Fruit fly (Drosophila melanogaster) whole organism, embryonic: ENCODE measurements around the gene CAH6.
A peak's percentile ranks its signal among the peaks of the same experiment; 100 is the strongest.

Experiments
- BtbVII ChIP-seq: fragments of 200-800 bp; sonication (Bioruptor generic); optimal IDR thresholded peaks from 3 replicates; lab custom pipeline; 2017; ENCODE audit warnings: missing biosample characterization, mild to moderate bottlenecking, missing genetic modification characterization
- CG10209 ChIP-seq: fragments of 200-800 bp; sonication (Bioruptor generic); optimal IDR thresholded peaks from 3 replicates; lab custom pipeline; 2017; ENCODE audit warnings: missing biosample characterization, mild to moderate bottlenecking, missing genetic modification characterization, missing genetic modification reagents
- CG10543 ChIP-seq: fragments of 200-800 bp; sonication (Bioruptor generic); optimal IDR thresholded peaks from 3 replicates; lab custom pipeline; 2017; ENCODE audit warnings: missing biosample characterization, mild to moderate bottlenecking, missing genetic modification characterization, moderate library complexity
- CG12659 ChIP-seq: fragments of 200-800 bp; sonication (Bioruptor generic); optimal IDR thresholded peaks from 3 replicates; lab custom pipeline; 2017; ENCODE audit warnings: mild to moderate bottlenecking, missing biosample characterization, missing genetic modification reagents, missing genetic modification characterization
- CG13287 ChIP-seq: fragments of 200-800 bp; sonication (Bioruptor generic); IDR thresholded peaks from 2 replicates; pipeline ENCODE4 v1.3.6; 2022; ENCODE audit warnings: missing biosample characterization, missing genetic modification characterization; ENCODE audit not compliant: partially characterized antibody
- CG15514 ChIP-seq: fragments of 200-800 bp; sonication (Bioruptor generic); optimal IDR thresholded peaks from 3 replicates; lab custom pipeline; 2017; ENCODE audit warnings: missing biosample characterization, missing genetic modification characterization, mild to moderate bottlenecking, moderate library complexity, missing genetic modification reagents
- CG16813 ChIP-seq: fragments of 200-800 bp; sonication (Bioruptor generic); IDR thresholded peaks from 3 replicates; pipeline ENCODE4 v1.3.6; 2022; ENCODE audit warnings: missing biosample characterization, missing genetic modification characterization; ENCODE audit not compliant: partially characterized antibody
- CG17385 ChIP-seq: fragments of 200-800 bp; sonication (Bioruptor generic); optimal IDR thresholded peaks from 3 replicates; lab custom pipeline; 2018; ENCODE audit warnings: missing biosample characterization, mild to moderate bottlenecking, missing genetic modification characterization
- CG17912 ChIP-seq: fragments of 200-800 bp; sonication (Bioruptor generic); optimal IDR thresholded peaks from 2 replicates; lab custom pipeline; 2018; ENCODE audit warnings: missing biosample characterization, mild to moderate bottlenecking, missing genetic modification characterization
- CG18599 ChIP-seq: fragments of 200-800 bp; sonication (Bioruptor generic); optimal IDR thresholded peaks from 3 replicates; lab custom pipeline; 2017; ENCODE audit warnings: missing biosample characterization, missing genetic modification characterization, mild to moderate bottlenecking, moderate library complexity, missing genetic modification reagents
- CG30403 ChIP-seq: fragments of 200-800 bp; sonication (Bioruptor generic); optimal IDR thresholded peaks from 3 replicates; lab custom pipeline; 2016; ENCODE audit warnings: missing biosample characterization, missing genetic modification characterization
- CG32767 ChIP-seq: fragments of 200-800 bp; sonication (Bioruptor generic); IDR thresholded peaks from 2 replicates; pipeline ENCODE4 v1.3.6; 2022; ENCODE audit warnings: missing biosample characterization, missing genetic modification characterization
- CG32772 ChIP-seq: fragments of 200-800 bp; sonication (Bioruptor generic); IDR thresholded peaks from 2 replicates; pipeline ENCODE4 v1.3.6; 2022; ENCODE audit warnings: missing biosample characterization, missing genetic modification characterization
- CG3726 ChIP-seq: fragments of 200-800 bp; sonication (Bioruptor generic); IDR thresholded peaks from 3 replicates; pipeline ENCODE4, ENCODE4 v1.3.6; 2022; ENCODE audit warnings: missing biosample characterization, missing genetic modification characterization
- CG6272 ChIP-seq: fragments of 200-800 bp; sonication (Bioruptor generic); IDR thresholded peaks from 2 replicates; pipeline ENCODE4 v1.3.6; 2022; ENCODE audit warnings: missing biosample characterization, missing genetic modification characterization
- CG7372 ChIP-seq: fragments of 200-800 bp; sonication (Bioruptor generic); IDR thresholded peaks from 2 replicates; pipeline ENCODE4 v1.3.6; 2022; ENCODE audit warnings: missing biosample characterization, missing genetic modification characterization
- CG7928 ChIP-seq: fragments of 200-800 bp; sonication (Bioruptor generic); optimal IDR thresholded peaks from 2 replicates; lab custom pipeline; 2017; ENCODE audit warnings: missing biosample characterization, mild to moderate bottlenecking, missing genetic modification characterization
- CG9215 ChIP-seq: fragments of 200-800 bp; sonication (Bioruptor generic); IDR thresholded peaks from 2 replicates; pipeline ENCODE4 v1.3.6; 2022; ENCODE audit warnings: missing biosample characterization, missing genetic modification characterization
- CG9437 ChIP-seq: fragments of 200-800 bp; sonication (Bioruptor generic); optimal IDR thresholded peaks from 2 replicates; lab custom pipeline; 2018; ENCODE audit warnings: missing biosample characterization, mild to moderate bottlenecking, missing genetic modification characterization
- D ChIP-seq, 2 experiments: fragments of 200-800 bp in 1 of 2; fragments of >200 bp in 1 of 2; sonication (Bioruptor generic) in 1 of 2; optimal IDR thresholded peaks; 2 replicates in 1 of 2; 3 replicates in 1 of 2; lab custom pipeline; 2017; ENCODE audit warnings: mild to moderate bottlenecking in 1 of 2, missing biosample characterization in 1 of 2, missing genetic modification characterization in 1 of 2, missing genetic modification reagents in 1 of 2
- Fer2 ChIP-seq: fragments of 200-800 bp; sonication (Bioruptor generic); optimal IDR thresholded peaks from 2 replicates; lab custom pipeline; 2018; ENCODE audit warnings: missing biosample characterization, mild to moderate bottlenecking, missing genetic modification characterization, moderate library complexity
- HHEX ChIP-seq: fragments of 200-800 bp; sonication (Bioruptor generic); optimal IDR thresholded peaks from 3 replicates; lab custom pipeline; 2017; ENCODE audit warnings: missing biosample characterization, mild to moderate bottlenecking, missing genetic modification characterization, missing genetic modification reagents
- Hr3 ChIP-seq: fragments of 200-800 bp; sonication (Bioruptor generic); optimal IDR thresholded peaks from 3 replicates; lab custom pipeline; 2016; ENCODE audit warnings: missing biosample characterization, missing genetic modification characterization
- Hr51 ChIP-seq, 2 experiments: fragments of 200-800 bp; sonication (Bioruptor generic); optimal IDR thresholded peaks; 2 replicates in 1 of 2; 3 replicates in 1 of 2; lab custom pipeline; 2016 to 2018; ENCODE audit warnings: missing biosample characterization in 2 of 2, missing genetic modification characterization in 2 of 2, mild to moderate bottlenecking in 1 of 2, moderate library complexity in 1 of 2
- Hsf ChIP-seq: fragments of 200-800 bp; sonication (Bioruptor generic); optimal IDR thresholded peaks from 3 replicates; lab custom pipeline; 2016; ENCODE audit warnings: missing biosample characterization, missing genetic modification characterization
- MBD-R2 ChIP-seq: fragments of 200-800 bp; sonication (Bioruptor generic); IDR thresholded peaks from 2 replicates; pipeline ENCODE4 v1.3.6; 2022; ENCODE audit warnings: missing biosample characterization, missing genetic modification characterization
- Med ChIP-seq: fragments of 200-800 bp; sonication (Bioruptor generic); peaks from one replicate; lab custom pipeline; 2016; ENCODE audit warnings: missing biosample characterization, missing genetic modification characterization, mild to moderate bottlenecking, inconsistent platforms, moderate library complexity
- Myb ChIP-seq: fragments of 200-800 bp; sonication (Bioruptor generic); optimal IDR thresholded peaks from 2 replicates; lab custom pipeline; 2016; ENCODE audit warnings: missing biosample characterization, missing genetic modification characterization
- Optix ChIP-seq: fragments of 200-800 bp; sonication (Bioruptor generic); IDR thresholded peaks from 3 replicates; pipeline ENCODE4 v1.3.6; 2022; ENCODE audit warnings: missing biosample characterization, missing genetic modification characterization
- Six4 ChIP-seq: fragments of 200-800 bp; sonication (Bioruptor generic); optimal IDR thresholded peaks from 2 replicates; lab custom pipeline; 2016; ENCODE audit warnings: missing biosample characterization, missing genetic modification characterization
- amos ChIP-seq: fragments of 200-800 bp; sonication (Bioruptor generic); IDR thresholded peaks from 2 replicates; pipeline ENCODE4 v1.3.6; 2022; ENCODE audit warnings: missing biosample characterization, missing genetic modification characterization; ENCODE audit not compliant: partially characterized antibody
- ase ChIP-seq: fragments of 200-800 bp; sonication (Bioruptor generic); IDR thresholded peaks from 3 replicates; pipeline ENCODE4 v1.3.6; 2022; ENCODE audit warnings: missing biosample characterization, missing genetic modification characterization
- ems ChIP-seq: fragments of 200-800 bp; sonication (Bioruptor generic); optimal IDR thresholded peaks from 3 replicates; lab custom pipeline; 2016; ENCODE audit warnings: missing biosample characterization, missing genetic modification characterization
- en ChIP-seq: fragments of 200-800 bp; sonication (Bioruptor generic); optimal IDR thresholded peaks from 2 replicates; lab custom pipeline; 2016; ENCODE audit warnings: missing biosample characterization, missing genetic modification characterization
- exex ChIP-seq: fragments of 200-800 bp; sonication (Bioruptor generic); optimal IDR thresholded peaks from 4 replicates; lab custom pipeline; 2018; ENCODE audit warnings: missing biosample characterization, mild to moderate bottlenecking, missing genetic modification characterization, moderate library complexity
- fd64A ChIP-seq: fragments of 200-800 bp; sonication (Bioruptor generic); optimal IDR thresholded peaks from 3 replicates; lab custom pipeline; 2018; ENCODE audit warnings: missing biosample characterization, mild to moderate bottlenecking, missing genetic modification characterization
- ftz-f1 ChIP-seq: fragments of 200-800 bp; sonication (Bioruptor generic); optimal IDR thresholded peaks from 2 replicates; lab custom pipeline; 2016; ENCODE audit warnings: missing biosample characterization, missing genetic modification characterization
- gcm ChIP-seq: fragments of 200-800 bp; sonication (Bioruptor generic); optimal IDR thresholded peaks from 2 replicates; lab custom pipeline; 2019; ENCODE audit warnings: missing biosample characterization, mild to moderate bottlenecking, missing genetic modification characterization, moderate library complexity
- knrl ChIP-seq: fragments of 200-800 bp; sonication (Bioruptor generic); IDR thresholded peaks from 3 replicates; pipeline ENCODE4 v1.3.6; 2022; ENCODE audit warnings: missing biosample characterization, missing genetic modification characterization; ENCODE audit not compliant: partially characterized antibody
- nmo ChIP-seq: fragments of 200-800 bp; sonication (Bioruptor generic); optimal IDR thresholded peaks from 2 replicates; lab custom pipeline; 2018; ENCODE audit warnings: missing biosample characterization, mild to moderate bottlenecking, missing genetic modification characterization, moderate library complexity
- nom ChIP-seq: fragments of 200-800 bp; sonication (Bioruptor generic); optimal IDR thresholded peaks from 2 replicates; lab custom pipeline; 2017; ENCODE audit warnings: missing biosample characterization, missing genetic modification characterization, mild to moderate bottlenecking, moderate library complexity, missing genetic modification reagents
- pfk ChIP-seq: fragments of 200-800 bp; sonication (Bioruptor generic); optimal IDR thresholded peaks from 2 replicates; lab custom pipeline; 2018; ENCODE audit warnings: missing biosample characterization, mild to moderate bottlenecking, missing genetic modification characterization, moderate library complexity
- pnt ChIP-seq: fragments of 200-800 bp; sonication (Bioruptor generic); optimal IDR thresholded peaks from 3 replicates; lab custom pipeline; 2016; ENCODE audit warnings: missing biosample characterization, missing genetic modification characterization
- pzg ChIP-seq: fragments of 200-800 bp; sonication (Bioruptor generic); optimal IDR thresholded peaks from 3 replicates; lab custom pipeline; 2018; ENCODE audit warnings: missing biosample characterization, mild to moderate bottlenecking, missing genetic modification characterization, moderate library complexity
- row ChIP-seq: fragments of 200-800 bp; sonication (Bioruptor generic); IDR thresholded peaks from 3 replicates; pipeline ENCODE4 v1.3.6; 2022; ENCODE audit warnings: missing biosample characterization, missing genetic modification characterization
- sc ChIP-seq, 3 experiments: fragments of >200 bp in 2 of 3; fragments of 200-800 bp in 1 of 3; sonication (Bioruptor generic) in 1 of 3; optimal IDR thresholded peaks; 2 replicates in 2 of 3; 3 replicates in 1 of 3; lab custom pipeline; 2017; ENCODE audit warnings: mild to moderate bottlenecking in 1 of 3, missing biosample characterization in 1 of 3, missing genetic modification characterization in 1 of 3, missing genetic modification reagents in 1 of 3
- unc-4 ChIP-seq: fragments of 200-800 bp; sonication (Bioruptor generic); IDR thresholded peaks from 2 replicates; pipeline ENCODE4 v1.3.6; 2022; ENCODE audit warnings: missing biosample characterization, missing genetic modification characterization; ENCODE audit not compliant: partially characterized antibody
- unpg ChIP-seq: fragments of 200-800 bp; sonication (Bioruptor generic); optimal IDR thresholded peaks from 3 replicates; lab custom pipeline; 2018; ENCODE audit warnings: missing biosample characterization, mild to moderate bottlenecking, missing genetic modification characterization, moderate library complexity
- wdn ChIP-seq: fragments of 200-800 bp; sonication (Bioruptor generic); IDR thresholded peaks from 2 replicates; pipeline ENCODE4 v1.3.6; 2022; ENCODE audit warnings: missing biosample characterization, missing genetic modification characterization

CAH6 gene

dm6 chr3R:31254808-31255207 lies 2.6 kb upstream of the CAH6 start, which contains the start of the genes CG1750 and spn-F (continued):
- no peak for TF ChIP-seq ems (GFP tag; lab: Kevin White, UChicago)
- TF ChIP-seq Myb (GFP tag; lab: Kevin White, UChicago), result no peak
- no peak for TF ChIP-seq Hsf (GFP tag; lab: Kevin White, UChicago)
- no peak for TF ChIP-seq Hr51 (GFP tag; optimal IDR thresholded peaks at IDR 0.05; lab: Kevin White, UChicago)
- TF ChIP-seq CG10209, result no peak
- peak; percentile 58 for TF ChIP-seq Med
- TF ChIP-seq CG17385 (GFP tag; lab: Kevin White, UChicago), result no peak
- TF ChIP-seq CG17912, result no peak
- peak; percentile 30 for TF ChIP-seq CG12659 (GFP tag; lab: Kevin White, UChicago)
- no peak for TF ChIP-seq gcm (GFP tag; lab: Kevin White, UChicago)
- TF ChIP-seq MBD-R2, result peak; percentile 82
- TF ChIP-seq CG15514 (GFP tag; lab: Kevin White, UChicago), result peak; percentile 23
- TF ChIP-seq fd64A (GFP tag; lab: Kevin White, UChicago), result no peak
- no peak for TF ChIP-seq CG30403 (GFP tag; lab: Kevin White, UChicago)
- TF ChIP-seq CG6272 (GFP tag; lab: Robert Waterston, UW), result no peak
- peak; percentile 82 for TF ChIP-seq CG13287 (GFP tag; lab: Robert Waterston, UW)
- no peak for TF ChIP-seq pfk (GFP tag; lab: Kevin White, UChicago)
- TF ChIP-seq CG32772, result no peak
- TF ChIP-seq pnt, result no peak
- TF ChIP-seq knrl, result peak; percentile 71; the same call in 2 of the 3 replicates
- peak; percentile 56 for TF ChIP-seq amos (GFP tag; lab: Robert Waterston, UW)
- no peak for TF ChIP-seq CG18599 (GFP tag; lab: Kevin White, UChicago)
- TF ChIP-seq Optix, result no peak
- TF ChIP-seq nom (GFP tag; lab: Kevin White, UChicago), result no peak
- no peak for TF ChIP-seq D (optimal IDR thresholded peaks at IDR 0.05; lab: Kevin White, UChicago)
- no peak for TF ChIP-seq D (GFP tag; optimal IDR thresholded peaks at IDR 0.05; lab: Kevin White, UChicago)
- no peak for TF ChIP-seq CG10543
- no peak for TF ChIP-seq CG7372
- TF ChIP-seq unpg (GFP tag; lab: Kevin White, UChicago), result no peak
- no peak for TF ChIP-seq Fer2 (tag; lab: Kevin White, UChicago)
- TF ChIP-seq HHEX (GFP tag; lab: Kevin White, UChicago), result no peak
- no peak for TF ChIP-seq ftz-f1 (GFP tag; lab: Kevin White, UChicago)
- peak; percentile 32 for TF ChIP-seq nmo
- TF ChIP-seq BtbVII (GFP tag; lab: Kevin White, UChicago), result no peak
- no peak for TF ChIP-seq wdn (GFP tag; lab: Robert Waterston, UW)
- TF ChIP-seq Hr3 (GFP tag; lab: Kevin White, UChicago), result no peak
- no peak for TF ChIP-seq CG3726 (GFP tag; lab: Robert Waterston, UW)
- TF ChIP-seq CG32767 (GFP tag; lab: Robert Waterston, UW), result no peak
- peak; percentile 61 for TF ChIP-seq pzg (GFP tag; lab: Kevin White, UChicago)
- TF ChIP-seq Six4 (GFP tag; lab: Kevin White, UChicago), result no peak
- no peak for TF ChIP-seq exex (tag; lab: Kevin White, UChicago)
- TF ChIP-seq unc-4 (GFP tag; lab: Robert Waterston, UW), result peak; percentile 74
- peak; percentile 75 for TF ChIP-seq row (GFP tag; lab: Robert Waterston, UW)
- no peak for TF ChIP-seq CG9215
- no peak for TF ChIP-seq CG7928 (GFP tag; lab: Kevin White, UChicago)
- peak; percentile 99 for TF ChIP-seq CG9437
- TF ChIP-seq CG16813 (GFP tag; lab: Robert Waterston, UW), result peak; percentile 59
- TF ChIP-seq ase (GFP tag; lab: Robert Waterston, UW), result no peak
- TF ChIP-seq en (GFP tag; lab: Kevin White, UChicago), result no peak
- no peak for TF ChIP-seq sc (optimal IDR thresholded peaks at IDR 0.05; lab: Kevin White, UChicago)
- TF ChIP-seq sc (GFP tag; optimal IDR thresholded peaks at IDR 0.05; lab: Kevin White, UChicago), result no peak
